Fruit fly (Drosophila melanogaster): Measurements from ENCODE around the gene dgt1.

dm6 chr3R:29829228-29829786 is 28.0 kb downstream of the dgt1 start:
- TF ChIP-seq salr (GFP tag; optimal IDR thresholded peaks at IDR 0.05) (no peak), CG3919 (GFP tag; optimal IDR thresholded peaks at IDR 0.05) (no peak), acj6 (GFP tag; optimal IDR thresholded peaks at IDR 0.05) (no peak), CG10669 (GFP tag; optimal IDR thresholded peaks at IDR 0.05) (no peak), topi (GFP tag; optimal IDR thresholded peaks at IDR 0.05) (no peak), Ets96B (tag; optimal IDR thresholded peaks at IDR 0.05) (no peak), fkh (GFP tag; optimal IDR thresholded peaks at IDR 0.05) (no peak), Sox102F (GFP tag; optimal IDR thresholded peaks at IDR 0.05) (no peak), CG10631 (GFP tag; optimal IDR thresholded peaks at IDR 0.05) (no peak), CG6163 (GFP tag; IDR thresholded peaks at IDR 0.05) (no peak), CG6808 (GFP tag; optimal IDR thresholded peaks at IDR 0.05) (no peak), Sox15 (GFP tag; optimal IDR thresholded peaks at IDR 0.05) (no peak), CG11294 (GFP tag; IDR thresholded peaks at IDR 0.05) (no peak), CG34406 (GFP tag; optimal IDR thresholded peaks at IDR 0.05) (no peak)

Data from whole organism, prepupa.